Fruit fly (Drosophila melanogaster) whole organism: ENCODE measurements around the gene CG4210.

ENCODE experiments used
- CG8478 ChIP-seq: fragments of >200 bp; optimal IDR thresholded peaks from 2 replicates; lab custom pipeline; 2018; ENCODE audit warnings: inconsistent platforms
- EcR ChIP-seq, 2 experiments: fragments of >200 bp; optimal IDR thresholded peaks; 2 replicates each; lab custom pipeline; 2017; ENCODE audit warnings: missing biosample characterization in 2 of 2, missing genetic modification characterization in 2 of 2, missing genetic modification reagents in 2 of 2
- pan ChIP-seq: fragments of >200 bp; optimal IDR thresholded peaks from 2 replicates; lab custom pipeline; 2017
- psq ChIP-seq: fragments of >200 bp; optimal IDR thresholded peaks from 2 replicates; lab custom pipeline; 2017
- usp ChIP-seq: fragments of >200 bp; optimal IDR thresholded peaks from 2 replicates; lab custom pipeline; 2017; ENCODE audit warnings: missing biosample characterization, missing genetic modification characterization, mixed read lengths

dm6 chr3R:15208712-15209499, 4.9 kb upstream of the CG4210 start, which contains the start of the genes Spn88Eb and Mau2:
- no peak for TF ChIP-seq pan (lab: Kevin White, UChicago)
- no peak for TF ChIP-seq psq (lab: Kevin White, UChicago)
- TF ChIP-seq EcR (GFP tag; optimal IDR thresholded peaks at IDR 0.05; lab: Kevin White, UChicago), result no peak
- no peak for TF ChIP-seq usp (GFP tag; lab: Kevin White, UChicago)
- TF ChIP-seq CG8478 (lab: Kevin White, UChicago), result no peak
